Worm (Caenorhabditis elegans) whole organism, mixed stage, embryonic: ENCODE data around the gene srh-207.

ENCODE experiments used
- ham-2 ChIP-seq: fragments of 200-800 bp; sonication (Bioruptor generic); optimal IDR thresholded peaks from 2 replicates; lab custom pipeline; 2018; ENCODE audit warnings: mild to moderate bottlenecking, missing genetic modification characterization, missing compliant biosample characterization
- hlh-1 ChIP-seq: fragments of 150-350 bp; optimal IDR thresholded peaks from 2 replicates; lab custom pipeline; 2014; ENCODE audit warnings: missing biosample characterization, missing genetic modification reagents, missing genetic modification characterization
- lin-13 ChIP-seq: fragments of 150-350 bp; optimal IDR thresholded peaks from 2 replicates; lab custom pipeline; 2014; ENCODE audit warnings: missing biosample characterization, missing genetic modification characterization
- lsy-2 ChIP-seq: fragments of 150-350 bp; optimal IDR thresholded peaks from 2 replicates; lab custom pipeline; 2014; ENCODE audit warnings: missing biosample characterization, missing genetic modification characterization
- mep-1 ChIP-seq: fragments of 150-350 bp; optimal IDR thresholded peaks from 2 replicates; lab custom pipeline; 2017; ENCODE audit warnings: missing biosample characterization, missing genetic modification reagents, missing genetic modification characterization, inconsistent platforms
- nhr-12 ChIP-seq: fragments of 150-350 bp; optimal IDR thresholded peaks from 2 replicates; lab custom pipeline; 2014; ENCODE audit warnings: missing biosample characterization, missing genetic modification characterization
- nhr-28 ChIP-seq: fragments of 150-350 bp; optimal IDR thresholded peaks from 2 replicates; lab custom pipeline; 2014; ENCODE audit warnings: missing biosample characterization, missing genetic modification characterization
- pha-4 ChIP-seq: fragments of 150-350 bp; optimal IDR thresholded peaks from 2 replicates; lab custom pipeline; 2018; ENCODE audit warnings: missing biosample characterization, missing genetic modification reagents, missing genetic modification characterization
- sptf-1 ChIP-seq: sonication (generic microtip); optimal IDR thresholded peaks from 2 replicates; lab custom pipeline; 2017; ENCODE audit warnings: mild to moderate bottlenecking, missing genetic modification characterization, moderate library complexity, missing compliant biosample characterization
- unc-120 ChIP-seq: sonication (generic microtip); optimal IDR thresholded peaks from 2 replicates; lab custom pipeline; 2017; ENCODE audit warnings: missing genetic modification characterization, missing compliant biosample characterization; ENCODE audit not compliant: poor library complexity, severe bottlenecking
- unc-39 ChIP-seq: fragments of 150-350 bp; optimal IDR thresholded peaks from 2 replicates; lab custom pipeline; 2014; ENCODE audit warnings: missing biosample characterization, missing genetic modification characterization
- ztf-11 ChIP-seq: fragments of 150-350 bp; optimal IDR thresholded peaks from 2 replicates; lab custom pipeline; 2014; ENCODE audit warnings: missing biosample characterization, missing genetic modification characterization

ce11 chrV:18430826-18431225 is 20.8 kb upstream of the srh-207 start:
- TF ChIP-seq hlh-1 (tag; lab: Kevin White, UChicago), result no peak
- TF ChIP-seq pha-4 (tag; lab: Kevin White, UChicago), result no peak
- no peak for TF ChIP-seq lsy-2 (tag; lab: Kevin White, UChicago)
- no peak for TF ChIP-seq lin-13
- no peak for TF ChIP-seq nhr-28 (tag; lab: Kevin White, UChicago)
- TF ChIP-seq nhr-12 (tag; lab: Kevin White, UChicago), result no peak
- no peak for TF ChIP-seq unc-39
- no peak for TF ChIP-seq ztf-11
- no peak for TF ChIP-seq sptf-1 (tag; lab: Kevin White, UChicago)
- TF ChIP-seq ham-2 (GFP tag; lab: Kevin White, UChicago), result no peak
- no peak for TF ChIP-seq mep-1
- no peak for TF ChIP-seq unc-120 (tag; lab: Kevin White, UChicago)
